Worm (Caenorhabditis elegans) whole organism, L4 larva: ENCODE data around the gene M02E1.1.

ENCODE experiments used
- F10B5.3 ChIP-seq: sonication (generic microtip); optimal IDR thresholded peaks from 2 replicates; lab custom pipeline; 2016; ENCODE audit warnings: mild to moderate bottlenecking, missing genetic modification characterization, missing compliant biosample characterization
- F26F4.8 ChIP-seq: fragments of 200-800 bp; sonication (Bioruptor generic); conservative IDR thresholded peaks from 2 replicates; pipeline ENCODE4 v1.3.6; 2022; ENCODE audit warnings: missing genetic modification characterization, missing compliant biosample characterization
- F37D6.2 ChIP-seq: sonication (generic microtip); optimal IDR thresholded peaks from 2 replicates; lab custom pipeline; 2016; ENCODE audit warnings: mild to moderate bottlenecking, missing genetic modification characterization, missing compliant biosample characterization
- F49E8.2 ChIP-seq: sonication (generic microtip); optimal IDR thresholded peaks from 2 replicates; lab custom pipeline; 2016; ENCODE audit warnings: missing compliant biosample characterization, mild to moderate bottlenecking, missing genetic modification characterization, borderline replicate concordance
- R02D3.7 ChIP-seq: fragments of 150-350 bp; sonication (generic microtip); optimal IDR thresholded peaks from 3 replicates; lab custom pipeline; 2014; ENCODE audit warnings: missing biosample characterization, missing genetic modification characterization
- T20F7.1 ChIP-seq: fragments of 200-800 bp; sonication (Bioruptor generic); optimal IDR thresholded peaks from 2 replicates; lab custom pipeline; 2018; ENCODE audit warnings: mild to moderate bottlenecking, missing genetic modification characterization, missing compliant biosample characterization
- T26A8.4 ChIP-seq: fragments of 200-800 bp; sonication (Bioruptor generic); IDR thresholded peaks from 2 replicates; pipeline ENCODE4 v1.3.6; 2022; ENCODE audit warnings: missing genetic modification characterization, missing compliant biosample characterization
- Y48G9A.11 ChIP-seq: fragments of 200-800 bp; sonication (Bioruptor generic); IDR thresholded peaks from 2 replicates; pipeline ENCODE4 v1.3.6; 2022; ENCODE audit warnings: missing genetic modification reagents, missing genetic modification characterization, missing compliant biosample characterization
- Y5F2A.4 ChIP-seq: fragments of 200-800 bp; sonication (Bioruptor generic); optimal IDR thresholded peaks from 2 replicates; lab custom pipeline; 2018; ENCODE audit warnings: mild to moderate bottlenecking, missing genetic modification characterization, missing compliant biosample characterization
- arid-1 ChIP-seq: fragments of 200-800 bp; sonication (Bioruptor generic); conservative IDR thresholded peaks from 2 replicates; pipeline ENCODE4 v1.3.6; 2022; ENCODE audit warnings: missing genetic modification reagents, missing genetic modification characterization, missing compliant biosample characterization
- ceh-32 ChIP-seq: sonication (generic microtip); optimal IDR thresholded peaks from 2 replicates; lab custom pipeline; 2016; ENCODE audit warnings: mild to moderate bottlenecking, missing genetic modification characterization, missing compliant biosample characterization; ENCODE audit not compliant: poor library complexity
- ceh-44 ChIP-seq: fragments of 200-800 bp; sonication (Bioruptor generic); IDR thresholded peaks from 2 replicates; pipeline ENCODE4 v1.3.6; 2022; ENCODE audit warnings: missing genetic modification reagents, missing genetic modification characterization, missing compliant biosample characterization
- ceh-82 ChIP-seq: sonication (generic microtip); optimal IDR thresholded peaks from 2 replicates; lab custom pipeline; 2017; ENCODE audit warnings: missing biosample characterization, missing genetic modification characterization
- ces-1 ChIP-seq: fragments of 150-350 bp; sonication (generic microtip); optimal IDR thresholded peaks from 4 replicates; lab custom pipeline; 2014; ENCODE audit warnings: missing biosample characterization, missing genetic modification reagents, missing genetic modification characterization
- daf-12 ChIP-seq: fragments of 150-350 bp; optimal IDR thresholded peaks from 2 replicates; lab custom pipeline; 2014; ENCODE audit warnings: missing biosample characterization, missing genetic modification reagents, missing genetic modification characterization
- daf-8 ChIP-seq: fragments of 200-800 bp; sonication (Bioruptor generic); IDR thresholded peaks from 2 replicates; pipeline ENCODE4 v1.3.6; 2022; ENCODE audit warnings: missing genetic modification characterization, missing compliant biosample characterization
- dmd-6 ChIP-seq: fragments of 200-800 bp; sonication (Bioruptor generic); IDR thresholded peaks from 2 replicates; pipeline ENCODE4 v1.3.6; 2022; ENCODE audit warnings: missing genetic modification reagents, missing genetic modification characterization, missing compliant biosample characterization
- dmd-9 ChIP-seq: fragments of 200-800 bp; sonication (Bioruptor generic); IDR thresholded peaks from 2 replicates; pipeline ENCODE4 v1.3.6; 2022; ENCODE audit warnings: missing genetic modification reagents, missing genetic modification characterization, missing compliant biosample characterization
- duxl-1 ChIP-seq: sonication (generic microtip); optimal IDR thresholded peaks from 2 replicates; lab custom pipeline; 2016; ENCODE audit warnings: mild to moderate bottlenecking, missing genetic modification characterization, moderate library complexity, missing compliant biosample characterization; ENCODE audit not compliant: poor library complexity
- egl-27 ChIP-seq: sonication (generic microtip); optimal IDR thresholded peaks from 3 replicates; lab custom pipeline; 2017; ENCODE audit warnings: missing biosample characterization, missing genetic modification reagents, missing genetic modification characterization
- egl-43 ChIP-seq: fragments of 200-800 bp; sonication (Bioruptor generic); IDR thresholded peaks from 2 replicates; pipeline ENCODE4 v1.3.6; 2022; ENCODE audit warnings: missing genetic modification reagents, missing genetic modification characterization, missing compliant biosample characterization
- fkh-10 ChIP-seq: fragments of 150-350 bp; optimal IDR thresholded peaks from 2 replicates; lab custom pipeline; 2014; ENCODE audit warnings: missing biosample characterization, missing genetic modification reagents, missing genetic modification characterization
- gei-8 ChIP-seq: fragments of 200-800 bp; sonication (Bioruptor generic); optimal IDR thresholded peaks from 2 replicates; lab custom pipeline; 2018; ENCODE audit warnings: mild to moderate bottlenecking, missing genetic modification characterization, missing compliant biosample characterization
- hif-1 ChIP-seq, 2 experiments: sonication (generic microtip); optimal IDR thresholded peaks; 2 replicates each; lab custom pipeline; 2016 to 2017; ENCODE audit warnings: missing compliant biosample characterization in 2 of 2, missing genetic modification characterization in 2 of 2, missing genetic modification reagents in 2 of 2, missing genotype in 2 of 2, mild to moderate bottlenecking in 1 of 2
- hlh-11 ChIP-seq: fragments of 200-800 bp; sonication (Bioruptor generic); optimal IDR thresholded peaks from 2 replicates; lab custom pipeline; 2018; ENCODE audit warnings: mild to moderate bottlenecking, missing genetic modification characterization, missing compliant biosample characterization
- hmg-1.1 ChIP-seq: fragments of 200-800 bp; sonication (Bioruptor generic); IDR thresholded peaks from 2 replicates; pipeline ENCODE4 v1.3.6; 2022; ENCODE audit warnings: missing genetic modification reagents, missing genetic modification characterization, missing compliant biosample characterization
- jun-1 ChIP-seq: fragments of 150-350 bp; optimal IDR thresholded peaks from 2 replicates; lab custom pipeline; 2014; ENCODE audit warnings: missing biosample characterization, missing genetic modification reagents, missing genetic modification characterization
- lim-7 ChIP-seq: fragments of 200-800 bp; sonication (Bioruptor generic); IDR thresholded peaks from 2 replicates; pipeline ENCODE4 v1.3.6; 2022; ENCODE audit warnings: missing genetic modification characterization, missing compliant biosample characterization
- lin-1 ChIP-seq: fragments of 200-800 bp; sonication (Bioruptor generic); IDR thresholded peaks from 2 replicates; pipeline ENCODE4 v1.3.6; 2022; ENCODE audit warnings: missing genetic modification reagents, missing genetic modification characterization, missing compliant biosample characterization
- lin-13 ChIP-seq: fragments of 150-350 bp; optimal IDR thresholded peaks from 2 replicates; lab custom pipeline; 2014; ENCODE audit warnings: missing biosample characterization, missing genetic modification reagents, missing genetic modification characterization
- lin-15B ChIP-seq: fragments of 150-350 bp; sonication (generic microtip); optimal IDR thresholded peaks from 3 replicates; lab custom pipeline; 2014; ENCODE audit warnings: missing biosample characterization, missing genetic modification characterization
- lin-29 ChIP-seq: fragments of 200-800 bp; sonication (Bioruptor generic); IDR thresholded peaks from 2 replicates; pipeline ENCODE4 v1.3.6; 2022; ENCODE audit warnings: missing genetic modification reagents, missing genetic modification characterization, missing compliant biosample characterization
- lin-38 ChIP-seq: fragments of 200-800 bp; sonication (Bioruptor generic); IDR thresholded peaks from 2 replicates; pipeline ENCODE4 v1.3.6; 2022; ENCODE audit warnings: missing genetic modification reagents, missing genetic modification characterization, missing compliant biosample characterization
- lsy-2 ChIP-seq, 2 experiments: fragments of 150-350 bp in 1 of 2; sonication (generic microtip) in 1 of 2; optimal IDR thresholded peaks; 2 replicates each; lab custom pipeline; 2014 to 2017; ENCODE audit warnings: missing biosample characterization in 2 of 2, missing genetic modification characterization in 2 of 2
- mdt-29 ChIP-seq: fragments of 200-800 bp; sonication (Bioruptor generic); IDR thresholded peaks from 2 replicates; pipeline ENCODE4 v1.3.6; 2022; ENCODE audit warnings: missing genetic modification reagents, missing genetic modification characterization, missing compliant biosample characterization
- mep-1 ChIP-seq: fragments of 150-350 bp; sonication (generic microtip); optimal IDR thresholded peaks from 3 replicates; lab custom pipeline; 2014; ENCODE audit warnings: missing biosample characterization, missing genetic modification characterization
- mxl-3 ChIP-seq: fragments of 200-800 bp; sonication (Bioruptor generic); optimal IDR thresholded peaks from 2 replicates; lab custom pipeline; 2018; ENCODE audit warnings: mild to moderate bottlenecking, missing genetic modification characterization, missing compliant biosample characterization
- nhr-111 ChIP-seq: fragments of 200-800 bp; sonication (Bioruptor generic); optimal IDR thresholded peaks from 2 replicates; lab custom pipeline; 2018; ENCODE audit warnings: mild to moderate bottlenecking, missing genetic modification characterization, missing compliant biosample characterization
- nhr-41 ChIP-seq: fragments of 200-800 bp; sonication (Bioruptor generic); IDR thresholded peaks from 2 replicates; pipeline ENCODE4 v1.3.6; 2022; ENCODE audit warnings: missing genetic modification reagents, missing genetic modification characterization, missing compliant biosample characterization
- nhr-48 ChIP-seq: sonication (generic microtip); optimal IDR thresholded peaks from 2 replicates; lab custom pipeline; 2016; ENCODE audit warnings: mild to moderate bottlenecking, missing genetic modification characterization, missing compliant biosample characterization
- nhr-6 ChIP-seq: fragments of 150-350 bp; optimal IDR thresholded peaks from 2 replicates; lab custom pipeline; 2014; ENCODE audit warnings: missing biosample characterization, missing genetic modification characterization
- pqm-1 ChIP-seq: sonication (generic microtip); optimal IDR thresholded peaks from 2 replicates; lab custom pipeline; 2017; ENCODE audit warnings: missing biosample characterization, missing genetic modification characterization
- saeg-2 ChIP-seq: fragments of 200-800 bp; sonication (Bioruptor generic); IDR thresholded peaks from 2 replicates; pipeline ENCODE4 v1.3.6; 2022; ENCODE audit warnings: missing genetic modification reagents, missing genetic modification characterization, missing compliant biosample characterization
- skn-1 ChIP-seq: fragments of 150-350 bp; optimal IDR thresholded peaks from 2 replicates; lab custom pipeline; 2014; ENCODE audit warnings: missing biosample characterization, missing genetic modification characterization
- snpc-1.2 ChIP-seq: fragments of 200-800 bp; sonication (Bioruptor generic); IDR thresholded peaks from 2 replicates; pipeline ENCODE4 v1.3.6; 2022; ENCODE audit warnings: missing genetic modification reagents, missing genetic modification characterization, missing compliant biosample characterization
- snpc-4 ChIP-seq: fragments of 150-350 bp; optimal IDR thresholded peaks from 2 replicates; lab custom pipeline; 2014; ENCODE audit warnings: missing biosample characterization, missing genetic modification characterization
- tra-1 ChIP-seq: fragments of 200-800 bp; sonication (Bioruptor generic); IDR thresholded peaks from 2 replicates; pipeline ENCODE4 v1.3.6; 2022; ENCODE audit warnings: missing genetic modification reagents, missing genetic modification characterization, missing compliant biosample characterization
- unc-62 ChIP-seq, 3 experiments: fragments of 150-350 bp in 1 of 3; sonication (generic microtip); optimal IDR thresholded peaks in 2 of 3; peaks in 1 of 3; 1 replicate in 1 of 3; 2 replicates in 2 of 3; lab custom pipeline; 2014 to 2017; ENCODE audit warnings: missing biosample characterization in 3 of 3, missing genetic modification characterization in 3 of 3, missing genetic modification reagents in 3 of 3, missing genotype in 1 of 3
- zfp-2 ChIP-seq: sonication (generic microtip); optimal IDR thresholded peaks from 2 replicates; lab custom pipeline; 2016; ENCODE audit warnings: mild to moderate bottlenecking, missing genetic modification characterization, missing compliant biosample characterization
- zfp-3 ChIP-seq: fragments of 200-800 bp; sonication (Bioruptor generic); conservative IDR thresholded peaks from 2 replicates; pipeline ENCODE4 v1.3.6; 2022; ENCODE audit warnings: missing genetic modification reagents, missing genetic modification characterization, missing compliant biosample characterization
- ztf-7 ChIP-seq: fragments of 150-350 bp; optimal IDR thresholded peaks from 2 replicates; lab custom pipeline; 2014; ENCODE audit warnings: missing biosample characterization, missing genetic modification characterization

The M02E1.1 gene

ce11 chrX:325597-326161 lies at the start of gene M02E1.1:
Gene M02E1.1 (plus strand): TSS chrX:326111.
- no peak for TF ChIP-seq nhr-41
- no peak for TF ChIP-seq lim-7 (GFP tag; lab: Robert Waterston, UW)
- TF ChIP-seq zfp-3 (GFP tag; lab: Robert Waterston, UW), result no peak
- TF ChIP-seq F37D6.2 (tag; lab: Kevin White, UChicago), result no peak
- TF ChIP-seq tra-1 (GFP tag; lab: Robert Waterston, UW), result no peak
- no peak for TF ChIP-seq pqm-1
- TF ChIP-seq hif-1 (tag; optimal IDR thresholded peaks at IDR 0.05; lab: Kevin White, UChicago), result peak in 1 of 2 experiments; percentile 98
- no peak for TF ChIP-seq arid-1 (GFP tag; lab: Robert Waterston, UW)
- TF ChIP-seq skn-1, result no peak
- TF ChIP-seq snpc-1.2 (GFP tag; lab: Robert Waterston, UW), result no peak
- TF ChIP-seq unc-62 (GFP tag; optimal IDR thresholded peaks at IDR 0.05 in 1 of 2; lab: Kevin White, UChicago), result no peak
- no peak for TF ChIP-seq unc-62 (tag; optimal IDR thresholded peaks at IDR 0.05; lab: Kevin White, UChicago)
- TF ChIP-seq mxl-3, result no peak
- no peak for TF ChIP-seq ceh-82 (tag; lab: Kevin White, UChicago)
- TF ChIP-seq hmg-1.1 (GFP tag; lab: Robert Waterston, UW), result peak; percentile 36; the same call in 1 of the 2 replicates
- no peak for TF ChIP-seq Y48G9A.11 (GFP tag; lab: Robert Waterston, UW)
- TF ChIP-seq F26F4.8, result no peak
- TF ChIP-seq ceh-44 (GFP tag; lab: Robert Waterston, UW), result no peak
- TF ChIP-seq jun-1 (tag; lab: Kevin White, UChicago), result no peak
- no peak for TF ChIP-seq snpc-4
- TF ChIP-seq lin-29, result no peak
- no peak for TF ChIP-seq Y5F2A.4 (GFP tag; lab: Kevin White, UChicago)
- TF ChIP-seq nhr-111, result no peak
- 0 out of 2 replicates have a peak, but pooled peaks have one; percentile 17 for TF ChIP-seq dmd-6 (GFP tag; lab: Robert Waterston, UW)
- TF ChIP-seq mep-1 (tag; lab: Kevin White, UChicago), result peak; percentile 44
- no peak for TF ChIP-seq lin-13
- peak; percentile 36 for TF ChIP-seq hlh-11
- TF ChIP-seq ceh-32 (tag; lab: Kevin White, UChicago), result no peak
- TF ChIP-seq dmd-9, result no peak
- TF ChIP-seq lin-1 (GFP tag; lab: Robert Waterston, UW), result no peak
- no peak for TF ChIP-seq R02D3.7
- peak in 1 of 2 experiments; percentile 47 for TF ChIP-seq lsy-2 (tag; optimal IDR thresholded peaks at IDR 0.05; lab: Kevin White, UChicago)
- no peak for TF ChIP-seq T26A8.4 (GFP tag; lab: Robert Waterston, UW)
- TF ChIP-seq T20F7.1 (GFP tag; lab: Kevin White, UChicago), result peak; percentile 58
- TF ChIP-seq egl-43 (GFP tag; lab: Robert Waterston, UW), result no peak
- TF ChIP-seq lin-38 (GFP tag; lab: Robert Waterston, UW), result no peak
- TF ChIP-seq ces-1 (GFP tag; lab: Kevin White, UChicago), result no peak
- no peak for TF ChIP-seq daf-8 (GFP tag; lab: Robert Waterston, UW)
- TF ChIP-seq mdt-29 (GFP tag; lab: Robert Waterston, UW), result no peak
- no peak for TF ChIP-seq ztf-7
- no peak for TF ChIP-seq egl-27 (tag; lab: Kevin White, UChicago)
- no peak for TF ChIP-seq nhr-48 (tag; lab: Kevin White, UChicago)
- no peak for TF ChIP-seq F49E8.2 (tag; lab: Kevin White, UChicago)
- TF ChIP-seq zfp-2 (tag; lab: Kevin White, UChicago), result no peak
- no peak for TF ChIP-seq gei-8
- TF ChIP-seq duxl-1, result no peak
- TF ChIP-seq F10B5.3 (tag; lab: Kevin White, UChicago), result no peak
- TF ChIP-seq nhr-6 (tag; lab: Kevin White, UChicago), result no peak
- TF ChIP-seq daf-12 (tag; lab: Kevin White, UChicago), result no peak
- no peak for TF ChIP-seq saeg-2
- TF ChIP-seq fkh-10, result no peak
- no peak for TF ChIP-seq lin-15B
